Fruit fly (Drosophila melanogaster) S2 (cell line): ENCODE measurements around the gene Zip89B.

ENCODE experiments used
- CG8478 ChIP-seq: fragments of >200 bp; optimal IDR thresholded peaks from 2 replicates; lab custom pipeline; 2018
- CTCF ChIP-seq, 2 experiments: fragments of >200 bp; optimal IDR thresholded peaks; 2 replicates each; lab custom pipeline; 2018

- TF ChIP-seq CG8478 (lab: Kevin White, UChicago) (no peak), CTCF (optimal IDR thresholded peaks at IDR 0.05; lab: Kevin White, UChicago) (peak; percentile 24 to 38)
These were observed 43.6 kb downstream of the Zip89B start, which contains the start of the genes CG14879 and Manf for dm6 chr3R:16349111-16349655.
